Worm (Caenorhabditis elegans) whole organism, L4/young adult: ENCODE results near the gene C33C12.12.

Experiments used
- W03F9.2 ChIP-seq: fragments of 150-350 bp; optimal IDR thresholded peaks from 2 replicates; lab custom pipeline; 2014; ENCODE audit warnings: missing biosample characterization, missing genetic modification characterization
- dao-5 ChIP-seq: sonication (generic microtip); optimal IDR thresholded peaks from 2 replicates; lab custom pipeline; 2016; ENCODE audit warnings: missing genotype, missing genetic modification characterization, moderate library complexity, missing compliant biosample characterization
- him-1 ChIP-seq: sonication (generic microtip); optimal IDR thresholded peaks from 2 replicates; lab custom pipeline; 2016; ENCODE audit warnings: missing genotype, missing genetic modification reagents, missing genetic modification characterization, missing compliant biosample characterization

DNA sequence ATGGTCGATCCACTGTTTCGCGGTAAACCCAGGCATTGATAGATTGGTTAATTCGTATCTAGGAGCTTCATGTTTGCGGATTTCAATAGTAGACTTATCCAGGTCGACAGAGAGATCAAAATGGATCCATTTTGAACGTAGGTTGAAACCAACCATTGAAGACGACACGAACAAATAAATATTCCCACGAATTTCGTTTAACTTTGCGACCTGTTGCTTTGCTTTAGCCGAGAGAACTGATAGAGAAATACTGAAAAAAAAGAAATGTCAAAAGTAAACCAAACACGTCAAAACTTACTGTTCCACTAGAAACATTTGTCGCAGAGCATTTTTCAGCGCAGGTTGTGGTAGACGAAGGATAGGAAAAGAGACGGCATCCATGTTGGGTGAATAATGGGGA, 1.6 kb downstream of the C33C12.12 start, which contains the start of gene fbxb-38:
- TF ChIP-seq him-1 (tag; lab: Kevin White, UChicago) = no peak
- no peak for TF ChIP-seq dao-5 (tag; lab: Kevin White, UChicago)
- no peak for TF ChIP-seq W03F9.2 (tag; lab: Kevin White, UChicago)
